Worm (Caenorhabditis elegans): ENCODE results near the gene F49E10.4.

- TF ChIP-seq blmp-1 (tag; optimal IDR thresholded peaks at IDR 0.05; ENCODE audit: insufficient read depth) (no peak), R02D3.7 (tag; optimal IDR thresholded peaks at IDR 0.05) (no peak), snpc-4 (tag; optimal IDR thresholded peaks at IDR 0.05) (no peak), zag-1 (tag; optimal IDR thresholded peaks at IDR 0.05) (no peak), ztf-11 (tag; optimal IDR thresholded peaks at IDR 0.05) (no peak), nhr-11 (tag; optimal IDR thresholded peaks at IDR 0.05) (no peak), nhr-77 (tag; optimal IDR thresholded peaks at IDR 0.05) (no peak), ama-1 (optimal IDR thresholded peaks at IDR 0.05) (no peak), aly-2 (tag; optimal IDR thresholded peaks at IDR 0.05) (no peak), skn-1 (tag; optimal IDR thresholded peaks at IDR 0.05) (no peak), mdl-1 (tag; optimal IDR thresholded peaks at IDR 0.05) (no peak), nhr-237 (tag; optimal IDR thresholded peaks at IDR 0.05) (no peak), elt-1 (tag; optimal IDR thresholded peaks at IDR 0.05) (no peak)
Observed at ce11 chrX:5868030-5868429, 7.6 kb upstream of the F49E10.4 start.

Data from whole organism, L2 larva.